Fruit fly (Drosophila melanogaster) whole organism, embryonic: Measurements from ENCODE around the gene yellow-f2.
A peak's percentile ranks its signal among the peaks of the same experiment; 100 is the strongest.

Experiments
- ATbp ChIP-seq: fragments of 200-800 bp; sonication (Bioruptor generic); optimal IDR thresholded peaks from 2 replicates; lab custom pipeline; 2017; ENCODE audit warnings: missing biosample characterization, mild to moderate bottlenecking, missing genetic modification characterization, missing genetic modification reagents
- Adf1 ChIP-seq: fragments of 200-800 bp; sonication (Bioruptor generic); IDR thresholded peaks from 2 replicates; pipeline ENCODE4 v1.3.6; 2022; ENCODE audit warnings: missing biosample characterization, missing genetic modification characterization
- BtbVII ChIP-seq: fragments of 200-800 bp; sonication (Bioruptor generic); optimal IDR thresholded peaks from 3 replicates; lab custom pipeline; 2017; ENCODE audit warnings: missing biosample characterization, mild to moderate bottlenecking, missing genetic modification characterization
- CG10209 ChIP-seq: fragments of 200-800 bp; sonication (Bioruptor generic); optimal IDR thresholded peaks from 3 replicates; lab custom pipeline; 2017; ENCODE audit warnings: missing biosample characterization, mild to moderate bottlenecking, missing genetic modification characterization, missing genetic modification reagents
- CG10274 ChIP-seq: fragments of 200-800 bp; sonication (Bioruptor generic); optimal IDR thresholded peaks from 3 replicates; lab custom pipeline; 2017; ENCODE audit warnings: missing biosample characterization, mild to moderate bottlenecking, missing genetic modification characterization
- CG10979 ChIP-seq: fragments of 200-800 bp; sonication (Bioruptor generic); optimal IDR thresholded peaks from 2 replicates; lab custom pipeline; 2018; ENCODE audit warnings: missing biosample characterization, mild to moderate bottlenecking, missing genetic modification characterization, moderate library complexity
- CG12659 ChIP-seq: fragments of 200-800 bp; sonication (Bioruptor generic); optimal IDR thresholded peaks from 3 replicates; lab custom pipeline; 2017; ENCODE audit warnings: mild to moderate bottlenecking, missing biosample characterization, missing genetic modification reagents, missing genetic modification characterization
- CG13424 ChIP-seq: fragments of 200-800 bp; sonication (Bioruptor generic); optimal IDR thresholded peaks from 2 replicates; lab custom pipeline; 2019; ENCODE audit warnings: missing biosample characterization, mild to moderate bottlenecking, missing genetic modification characterization, moderate library complexity
- CG14014 ChIP-seq: fragments of 200-800 bp; sonication (Bioruptor generic); IDR thresholded peaks from 2 replicates; pipeline ENCODE4 v1.3.6; 2022; ENCODE audit warnings: missing biosample characterization, missing genetic modification characterization
- CG15011 ChIP-seq: fragments of 200-800 bp; sonication (Bioruptor generic); optimal IDR thresholded peaks from 3 replicates; lab custom pipeline; 2018; ENCODE audit warnings: missing biosample characterization, mild to moderate bottlenecking, missing genetic modification characterization
- CG17385 ChIP-seq: fragments of 200-800 bp; sonication (Bioruptor generic); optimal IDR thresholded peaks from 3 replicates; lab custom pipeline; 2018; ENCODE audit warnings: missing biosample characterization, mild to moderate bottlenecking, missing genetic modification characterization
- CG1832 ChIP-seq: fragments of 200-800 bp; sonication (Bioruptor generic); optimal IDR thresholded peaks from 2 replicates; lab custom pipeline; 2017; ENCODE audit warnings: missing biosample characterization, mild to moderate bottlenecking, missing genetic modification characterization, inconsistent platforms
- CG18476 ChIP-seq: fragments of 200-800 bp; sonication (Bioruptor generic); optimal IDR thresholded peaks from 2 replicates; lab custom pipeline; 2016; ENCODE audit warnings: missing biosample characterization, mild to moderate bottlenecking, missing genetic modification characterization
- CG18599 ChIP-seq: fragments of 200-800 bp; sonication (Bioruptor generic); optimal IDR thresholded peaks from 3 replicates; lab custom pipeline; 2017; ENCODE audit warnings: missing biosample characterization, missing genetic modification characterization, mild to moderate bottlenecking, moderate library complexity, missing genetic modification reagents
- CG2129 ChIP-seq: fragments of 200-800 bp; sonication (Bioruptor generic); IDR thresholded peaks from 2 replicates; pipeline ENCODE4 v1.3.6; 2022; ENCODE audit warnings: missing biosample characterization, missing genetic modification characterization; ENCODE audit not compliant: partially characterized antibody
- CG2678 ChIP-seq: fragments of 200-800 bp; sonication (Bioruptor generic); optimal IDR thresholded peaks from 3 replicates; lab custom pipeline; 2019; ENCODE audit warnings: missing biosample characterization, mild to moderate bottlenecking, missing genetic modification characterization, moderate library complexity
- CG2875 ChIP-seq: fragments of 200-800 bp; sonication (Bioruptor generic); optimal IDR thresholded peaks from 2 replicates; lab custom pipeline; 2017; ENCODE audit warnings: missing biosample characterization, mild to moderate bottlenecking, missing genetic modification characterization, missing genetic modification reagents
- CG34376 ChIP-seq: fragments of 200-800 bp; sonication (Bioruptor generic); optimal IDR thresholded peaks from 2 replicates; lab custom pipeline; 2018; ENCODE audit warnings: missing biosample characterization, mild to moderate bottlenecking, missing genetic modification characterization
- CG3847 ChIP-seq: fragments of 200-800 bp; sonication (Bioruptor generic); IDR thresholded peaks from 2 replicates; pipeline ENCODE4 v1.3.6; 2022; ENCODE audit warnings: missing biosample characterization, missing genetic modification characterization
- CG4730 ChIP-seq: fragments of 200-800 bp; sonication (Bioruptor generic); IDR thresholded peaks from 2 replicates; pipeline ENCODE4 v1.3.6; 2022; ENCODE audit warnings: missing biosample characterization, missing genetic modification characterization
- CG5245 ChIP-seq: fragments of 200-800 bp; sonication (Bioruptor generic); optimal IDR thresholded peaks from 3 replicates; lab custom pipeline; 2016; ENCODE audit warnings: missing biosample characterization, missing genetic modification characterization
- CG7271 ChIP-seq: fragments of 200-800 bp; sonication (Bioruptor generic); optimal IDR thresholded peaks from 2 replicates; lab custom pipeline; 2018; ENCODE audit warnings: missing biosample characterization, mild to moderate bottlenecking, missing genetic modification characterization, moderate library complexity
- CG7745 ChIP-seq: fragments of 200-800 bp; sonication (Bioruptor generic); optimal IDR thresholded peaks from 2 replicates; lab custom pipeline; 2018; ENCODE audit warnings: missing biosample characterization, mild to moderate bottlenecking, missing genetic modification characterization, moderate library complexity
- CG8478 ChIP-seq: fragments of >200 bp; optimal IDR thresholded peaks from 2 replicates; lab custom pipeline; 2018
- Camta ChIP-seq: fragments of 200-800 bp; sonication (Bioruptor generic); optimal IDR thresholded peaks from 2 replicates; lab custom pipeline; 2016; ENCODE audit warnings: missing biosample characterization, missing genetic modification characterization
- Hey ChIP-seq: fragments of 200-800 bp; sonication (Bioruptor generic); optimal IDR thresholded peaks from 3 replicates; lab custom pipeline; 2018; ENCODE audit warnings: missing biosample characterization, mild to moderate bottlenecking, missing genetic modification characterization
- Med ChIP-seq: fragments of 200-800 bp; sonication (Bioruptor generic); peaks from one replicate; lab custom pipeline; 2016; ENCODE audit warnings: missing biosample characterization, missing genetic modification characterization, mild to moderate bottlenecking, inconsistent platforms, moderate library complexity
- NfI ChIP-seq: fragments of 200-800 bp; sonication (Bioruptor generic); optimal IDR thresholded peaks from 3 replicates; lab custom pipeline; 2018; ENCODE audit warnings: missing biosample characterization, mild to moderate bottlenecking, missing genetic modification characterization, moderate library complexity
- PHDP ChIP-seq: fragments of 200-800 bp; sonication (Bioruptor generic); optimal IDR thresholded peaks from 3 replicates; lab custom pipeline; 2018; ENCODE audit warnings: missing biosample characterization, mild to moderate bottlenecking, missing genetic modification characterization, moderate library complexity
- Scr ChIP-seq: fragments of 200-800 bp; sonication (Bioruptor generic); IDR thresholded peaks from 2 replicates; pipeline ENCODE4 v1.3.6; 2022; ENCODE audit warnings: missing biosample characterization, missing genetic modification characterization; ENCODE audit not compliant: partially characterized antibody
- ash1 ChIP-seq: fragments of 200-800 bp; sonication (Bioruptor generic); optimal IDR thresholded peaks from 2 replicates; lab custom pipeline; 2018; ENCODE audit warnings: missing biosample characterization, mild to moderate bottlenecking, missing genetic modification characterization
- bowl ChIP-seq: fragments of 200-800 bp; sonication (Bioruptor generic); IDR thresholded peaks from 2 replicates; pipeline ENCODE4 v1.3.6; 2022; ENCODE audit warnings: missing biosample characterization, missing genetic modification characterization
- cad ChIP-seq: fragments of >200 bp; optimal IDR thresholded peaks from 2 replicates; lab custom pipeline; 2017; ENCODE audit warnings: missing biosample characterization, missing genetic modification characterization
- caup ChIP-seq: fragments of 200-800 bp; sonication (Bioruptor generic); optimal IDR thresholded peaks from 3 replicates; lab custom pipeline; 2017; ENCODE audit warnings: missing biosample characterization, mild to moderate bottlenecking, missing genetic modification characterization, moderate library complexity; ENCODE audit not compliant: severe bottlenecking
- chn ChIP-seq: fragments of 200-800 bp; sonication (Bioruptor generic); optimal IDR thresholded peaks from 2 replicates; lab custom pipeline; 2016; ENCODE audit warnings: missing biosample characterization, missing genetic modification characterization
- crc ChIP-seq: fragments of 200-800 bp; sonication (Bioruptor generic); optimal IDR thresholded peaks from 2 replicates; lab custom pipeline; 2016; ENCODE audit warnings: missing biosample characterization, missing genetic modification characterization
- dimm ChIP-seq: fragments of 200-800 bp; sonication (Bioruptor generic); IDR thresholded peaks from 2 replicates; pipeline ENCODE4 v1.3.6; 2022; ENCODE audit warnings: missing biosample characterization, missing genetic modification characterization
- exex ChIP-seq: fragments of 200-800 bp; sonication (Bioruptor generic); optimal IDR thresholded peaks from 4 replicates; lab custom pipeline; 2018; ENCODE audit warnings: missing biosample characterization, mild to moderate bottlenecking, missing genetic modification characterization, moderate library complexity
- gsb-n ChIP-seq: fragments of 200-800 bp; sonication (Bioruptor generic); optimal IDR thresholded peaks from 3 replicates; lab custom pipeline; 2018; ENCODE audit warnings: missing biosample characterization, mild to moderate bottlenecking, missing genetic modification characterization
- her ChIP-seq: fragments of 200-800 bp; sonication (Bioruptor generic); optimal IDR thresholded peaks from 2 replicates; lab custom pipeline; 2016; ENCODE audit warnings: missing biosample characterization, missing genetic modification characterization
- hkb ChIP-seq, 2 experiments: fragments of 200-800 bp in 1 of 2; fragments of >200 bp in 1 of 2; sonication (Bioruptor generic) in 1 of 2; IDR thresholded peaks in 1 of 2; optimal IDR thresholded peaks in 1 of 2; 2 replicates each; pipeline versions ENCODE4 v1.3.6 to Lab custom; 2017 to 2022; ENCODE audit warnings: missing biosample characterization in 1 of 2, missing genetic modification characterization in 1 of 2
- nau ChIP-seq: fragments of 200-800 bp; sonication (Bioruptor generic); optimal IDR thresholded peaks from 3 replicates; lab custom pipeline; 2017; ENCODE audit warnings: missing biosample characterization, mild to moderate bottlenecking, missing genetic modification characterization, missing genetic modification reagents
- pfk ChIP-seq: fragments of 200-800 bp; sonication (Bioruptor generic); optimal IDR thresholded peaks from 2 replicates; lab custom pipeline; 2018; ENCODE audit warnings: missing biosample characterization, mild to moderate bottlenecking, missing genetic modification characterization, moderate library complexity
- pros ChIP-seq: fragments of 200-800 bp; sonication (Bioruptor generic); optimal IDR thresholded peaks from 3 replicates; lab custom pipeline; 2019; ENCODE audit warnings: missing biosample characterization, mild to moderate bottlenecking, missing genetic modification characterization, moderate library complexity
- psq ChIP-seq: fragments of 200-800 bp; sonication (Bioruptor generic); optimal IDR thresholded peaks from 2 replicates; lab custom pipeline; 2017; ENCODE audit warnings: missing biosample characterization, missing genetic modification characterization
- rib ChIP-seq: fragments of 200-800 bp; sonication (Bioruptor generic); IDR thresholded peaks from 2 replicates; pipeline ENCODE4 v1.3.6; 2022; ENCODE audit warnings: missing biosample characterization, missing genetic modification characterization
- twi ChIP-seq: fragments of 200-800 bp; optimal IDR thresholded peaks from 2 replicates; lab custom pipeline; 2019; ENCODE audit warnings: missing biosample characterization, mild to moderate bottlenecking, missing genetic modification characterization, moderate library complexity
- z ChIP-seq: fragments of 200-800 bp; sonication (Bioruptor generic); IDR thresholded peaks from 3 replicates; pipeline ENCODE4 v1.3.6; 2022; ENCODE audit warnings: missing biosample characterization, missing genetic modification characterization

The yellow-f2 gene

DNA sequence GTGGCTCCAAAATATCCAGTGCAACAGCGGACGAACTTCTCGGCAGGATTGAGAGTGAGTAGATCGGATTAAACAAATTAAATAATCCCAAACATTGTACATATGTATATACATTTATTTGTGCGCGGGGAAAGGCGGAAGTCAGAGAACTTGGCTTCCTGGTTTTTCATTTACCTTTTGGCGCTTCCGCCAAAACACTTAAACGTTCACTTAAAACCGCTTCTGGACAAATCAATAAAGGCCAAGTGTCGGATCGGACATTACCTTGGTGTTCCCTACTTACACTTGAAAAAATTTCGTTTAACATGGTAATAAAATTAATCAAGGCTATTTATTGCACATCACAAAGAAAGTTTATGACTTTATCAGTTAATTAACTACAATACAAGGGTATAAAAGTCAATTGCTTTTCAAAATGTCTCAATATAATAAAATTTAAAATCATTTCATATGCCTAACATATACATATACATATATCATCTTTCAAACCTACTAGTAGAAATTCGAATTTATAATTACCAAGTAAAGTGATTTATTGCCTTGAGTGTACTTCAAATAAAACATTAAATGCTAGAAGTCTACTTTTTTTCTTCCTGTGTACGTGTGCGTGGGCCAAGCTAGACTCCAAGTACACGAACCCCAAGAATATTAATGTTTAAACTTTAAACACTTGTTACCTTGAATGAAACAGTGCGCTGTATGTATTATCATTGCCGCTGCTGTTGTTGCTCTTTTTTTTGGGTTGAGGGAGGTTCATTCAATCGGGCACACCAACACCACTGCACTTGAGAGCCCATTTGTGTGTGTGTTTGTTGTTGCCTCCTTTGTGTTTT lies 13.4 kb downstream of the yellow-f2 start (continued):
- TF ChIP-seq CG2678 (tag; lab: Kevin White, UChicago) (peak; percentile 85), CG8478 (no peak), CG14014 (GFP tag; lab: Robert Waterston, UW) (peak; percentile 38; the same call in 1 of the 2 replicates), ATbp (GFP tag; lab: Kevin White, UChicago) (peak; percentile 54), Scr (GFP tag; lab: Robert Waterston, UW) (no peak), Hey (tag; lab: Kevin White, UChicago) (no peak), Adf1 (no peak), CG17385 (GFP tag; lab: Kevin White, UChicago) (peak; percentile 54), Camta (GFP tag; lab: Kevin White, UChicago) (peak; percentile 26), ash1 (GFP tag; lab: Kevin White, UChicago) (no peak), BtbVII (GFP tag; lab: Kevin White, UChicago) (no peak), CG2129 (GFP tag; lab: Robert Waterston, UW) (no peak), rib (no peak), CG7745 (tag; lab: Kevin White, UChicago) (no peak), CG12659 (GFP tag; lab: Kevin White, UChicago) (peak; percentile 41), nau (GFP tag; lab: Kevin White, UChicago) (peak; percentile 9), chn (GFP tag; lab: Kevin White, UChicago) (peak; percentile 31), Med (GFP tag; lab: Kevin White, UChicago) (peak; percentile 89), CG10274 (GFP tag; lab: Kevin White, UChicago) (peak; percentile 17), gsb-n (tag; lab: Kevin White, UChicago) (no peak), z (GFP tag; lab: Robert Waterston, UW) (no peak), CG3847 (GFP tag; lab: Robert Waterston, UW) (no peak), hkb (optimal IDR thresholded peaks at IDR 0.05; lab: Kevin White, UChicago) (no peak), hkb (GFP tag; IDR thresholded peaks at IDR 0.05; lab: Robert Waterston, UW) (peak; percentile 74), twi (tag; lab: Kevin White, UChicago) (no peak), CG15011 (peak; percentile 70), exex (peak; percentile 1), her (GFP tag; lab: Kevin White, UChicago) (no peak), CG10209 (GFP tag; lab: Kevin White, UChicago) (peak; percentile 38), CG2875 (GFP tag; lab: Kevin White, UChicago) (peak; percentile 35), NfI (peak; percentile 41), CG18599 (peak; percentile 68), CG34376 (no peak), CG18476 (peak; percentile 44), cad (GFP tag; lab: Kevin White, UChicago) (no peak), PHDP (tag; lab: Kevin White, UChicago) (peak; percentile 67), pros (no peak), CG4730 (GFP tag; lab: Robert Waterston, UW) (no peak), CG10979 (peak; percentile 70), CG13424 (tag; lab: Kevin White, UChicago) (peak; percentile 69), psq (GFP tag; lab: Kevin White, UChicago) (no peak), CG5245 (GFP tag; lab: Kevin White, UChicago) (peak; percentile 17), bowl (no peak), pfk (GFP tag; lab: Kevin White, UChicago) (no peak), CG7271 (peak; percentile 11), CG1832 (no peak), crc (no peak), caup (GFP tag; lab: Kevin White, UChicago) (peak; percentile 27), dimm (GFP tag; lab: Robert Waterston, UW) (peak; percentile 30; the same call in 1 of the 2 replicates)
